Worm (Caenorhabditis elegans) whole organism, L4/young adult: ENCODE data around the gene Y81G3A.6.

Experiments used
- W03F9.2 ChIP-seq: fragments of 150-350 bp; optimal IDR thresholded peaks from 2 replicates; lab custom pipeline; 2014; ENCODE audit warnings: missing biosample characterization, missing genetic modification characterization
- dao-5 ChIP-seq: sonication (generic microtip); optimal IDR thresholded peaks from 2 replicates; lab custom pipeline; 2016; ENCODE audit warnings: missing genotype, missing genetic modification characterization, moderate library complexity, missing compliant biosample characterization
- him-1 ChIP-seq: sonication (generic microtip); optimal IDR thresholded peaks from 2 replicates; lab custom pipeline; 2016; ENCODE audit warnings: missing genotype, missing genetic modification reagents, missing genetic modification characterization, missing compliant biosample characterization

DNA sequence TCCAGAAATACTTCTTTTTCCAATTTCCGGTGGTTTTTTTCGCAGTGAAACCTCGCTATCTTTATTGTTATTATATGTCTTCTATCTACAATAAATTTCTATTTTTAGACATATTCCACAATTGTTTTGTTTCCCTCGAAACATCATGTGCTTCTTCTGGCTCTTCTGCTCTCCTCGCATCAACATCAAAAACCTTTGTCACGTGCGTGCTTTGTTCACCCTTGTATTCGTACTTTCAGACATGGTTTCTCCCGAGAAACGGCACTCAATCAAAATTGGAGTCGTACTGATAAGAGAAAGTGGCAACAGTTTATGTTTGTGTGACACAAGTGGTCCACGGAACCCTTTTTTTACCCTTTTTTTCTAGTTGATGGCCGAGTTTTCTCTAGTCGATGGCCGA is 4.6 kb downstream of the Y81G3A.6 start:
- no peak for TF ChIP-seq him-1 (tag; lab: Kevin White, UChicago)
- TF ChIP-seq W03F9.2 (tag; lab: Kevin White, UChicago) = no peak
- no peak for TF ChIP-seq dao-5 (tag; lab: Kevin White, UChicago)
